Worm (Caenorhabditis elegans) whole organism, L4/young adult: ENCODE measurements around the gene M18.3.

Experiments
- W03F9.2 ChIP-seq: fragments of 150-350 bp; optimal IDR thresholded peaks from 2 replicates; lab custom pipeline; 2014; ENCODE audit warnings: missing biosample characterization, missing genetic modification characterization
- dao-5 ChIP-seq: sonication (generic microtip); optimal IDR thresholded peaks from 2 replicates; lab custom pipeline; 2016; ENCODE audit warnings: missing genotype, missing genetic modification characterization, moderate library complexity, missing compliant biosample characterization
- him-1 ChIP-seq: sonication (generic microtip); optimal IDR thresholded peaks from 2 replicates; lab custom pipeline; 2016; ENCODE audit warnings: missing genotype, missing genetic modification reagents, missing genetic modification characterization, missing compliant biosample characterization

DNA sequence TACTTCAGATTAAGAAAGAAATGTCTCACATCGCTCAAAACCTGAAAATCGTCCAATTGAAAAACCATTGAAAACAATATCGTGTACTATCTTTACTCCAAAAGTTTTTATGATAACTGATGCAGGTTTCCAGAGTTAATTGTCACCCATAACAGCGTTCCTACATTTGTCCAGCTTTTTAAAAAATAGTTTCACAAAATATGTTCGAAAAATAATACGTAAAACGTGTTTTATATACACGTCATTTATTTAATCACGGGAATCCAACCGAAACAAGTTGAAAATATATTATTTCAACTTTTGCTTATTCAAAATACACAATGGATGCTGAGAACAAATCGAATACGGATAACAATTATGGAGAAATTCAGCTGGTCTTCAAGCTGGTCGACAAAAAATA is 30.2 kb upstream of the M18.3 start, which contains the start of gene K08E4.7:
- TF ChIP-seq W03F9.2 (tag; lab: Kevin White, UChicago) (no peak), dao-5 (tag; lab: Kevin White, UChicago) (no peak), him-1 (tag; lab: Kevin White, UChicago) (no peak)
